Worm (Caenorhabditis elegans) whole organism, L4/young adult: ENCODE results near the gene irg-1.

Source experiments
- W03F9.2 ChIP-seq: fragments of 150-350 bp; optimal IDR thresholded peaks from 2 replicates; lab custom pipeline; 2014; ENCODE audit warnings: missing biosample characterization, missing genetic modification characterization
- dao-5 ChIP-seq: sonication (generic microtip); optimal IDR thresholded peaks from 2 replicates; lab custom pipeline; 2016; ENCODE audit warnings: missing genotype, missing genetic modification characterization, moderate library complexity, missing compliant biosample characterization
- him-1 ChIP-seq: sonication (generic microtip); optimal IDR thresholded peaks from 2 replicates; lab custom pipeline; 2016; ENCODE audit warnings: missing genotype, missing genetic modification reagents, missing genetic modification characterization, missing compliant biosample characterization

Gene irg-1

ce11 chrV:3509878-3510277 lies 13.5 kb upstream of the irg-1 start, which contains the start of gene str-228:
TSS of gene str-228 (plus strand) at chrV:3510178.
- TF ChIP-seq him-1 (tag; lab: Kevin White, UChicago) (no peak), dao-5 (tag; lab: Kevin White, UChicago) (no peak), W03F9.2 (tag; lab: Kevin White, UChicago) (no peak)

DNA sequence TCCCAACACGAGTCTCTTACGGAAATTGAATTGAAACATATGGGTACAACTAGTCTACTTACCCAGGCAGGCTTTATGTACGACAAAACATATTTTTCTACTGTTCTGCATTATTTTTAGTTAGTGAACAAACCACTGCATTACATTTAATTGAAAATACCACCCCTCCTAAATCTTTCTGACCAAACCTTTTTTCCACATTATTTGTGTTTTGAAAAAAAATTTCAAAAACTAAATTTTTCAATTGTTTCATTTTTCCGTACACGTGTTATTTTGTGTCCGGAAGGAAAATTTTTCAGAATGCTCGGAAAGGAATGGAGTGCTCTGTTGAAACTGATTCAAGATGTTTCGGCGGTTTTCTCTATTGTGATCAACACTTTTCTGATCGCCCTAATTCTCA lies 11.0 kb upstream of the irg-1 start, which contains the start of gene str-226:
Gene str-226, plus strand, starts transcription at position 301 of the 400 bp plus-strand sequence.
- no peak for TF ChIP-seq W03F9.2 (tag; lab: Kevin White, UChicago)
- no peak for TF ChIP-seq dao-5 (tag; lab: Kevin White, UChicago)
- TF ChIP-seq him-1 (tag; lab: Kevin White, UChicago): no peak

ce11 chrV:3517889-3518288 lies 5.5 kb upstream of the irg-1 start, which contains the start of gene str-227:
TSS of gene str-227 (plus strand) at chrV:3518189.
- TF ChIP-seq dao-5 (tag; lab: Kevin White, UChicago): no peak
- no peak for TF ChIP-seq him-1 (tag; lab: Kevin White, UChicago)
- no peak for TF ChIP-seq W03F9.2 (tag; lab: Kevin White, UChicago)

DNA sequence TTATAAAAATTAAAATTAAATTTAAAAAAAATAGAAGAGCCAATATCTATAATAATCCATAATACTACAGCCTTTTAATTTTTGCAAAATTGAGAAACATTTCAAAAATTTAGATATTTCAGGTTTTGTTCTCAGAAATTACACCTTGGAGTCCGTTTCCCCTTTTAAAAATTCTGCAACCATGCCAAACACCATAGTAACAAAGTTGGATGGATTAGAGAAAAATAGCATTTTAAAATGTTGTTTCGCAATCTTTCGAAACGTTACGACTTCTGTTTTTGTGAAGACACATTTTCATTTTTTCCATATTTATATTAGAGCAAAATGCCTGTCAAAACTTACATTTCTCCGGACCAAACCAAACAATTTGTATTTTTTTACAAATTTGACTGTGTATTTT lies 1.6 kb downstream of the irg-1 start, which contains the start of gene T24A6.7:
Gene T24A6.7, plus strand, starts transcription at position 301 of the 400 bp plus-strand sequence.
- TF ChIP-seq him-1 (tag; lab: Kevin White, UChicago): no peak
- TF ChIP-seq dao-5 (tag; lab: Kevin White, UChicago): no peak

- TF ChIP-seq dao-5 (tag; lab: Kevin White, UChicago) (no peak), him-1 (tag; lab: Kevin White, UChicago) (no peak), W03F9.2 (tag; lab: Kevin White, UChicago) (no peak)
Observed at ce11 chrV:3526882-3527281, 3.5 kb downstream of the irg-1 start, which contains the start of gene str-260. TSS of gene str-260 (plus strand) at chrV:3527182.

- no peak for TF ChIP-seq W03F9.2 (tag; lab: Kevin White, UChicago)
- TF ChIP-seq him-1 (tag; lab: Kevin White, UChicago): no peak
- no peak for TF ChIP-seq dao-5 (tag; lab: Kevin White, UChicago)
Observed at ce11 chrV:3530403-3530802, 7.0 kb downstream of the irg-1 start, which contains the start of gene srbc-66. TSS of gene srbc-66 (plus strand) at chrV:3530703.

ce11 chrV:3535260-3535659 lies 11.9 kb downstream of the irg-1 start, which contains the start of gene nhr-221:
TSS of gene nhr-221 (minus strand) at chrV:3535360.
- TF ChIP-seq him-1 (tag; lab: Kevin White, UChicago): no peak
- no peak for TF ChIP-seq W03F9.2 (tag; lab: Kevin White, UChicago)
- TF ChIP-seq dao-5 (tag; lab: Kevin White, UChicago): no peak

DNA sequence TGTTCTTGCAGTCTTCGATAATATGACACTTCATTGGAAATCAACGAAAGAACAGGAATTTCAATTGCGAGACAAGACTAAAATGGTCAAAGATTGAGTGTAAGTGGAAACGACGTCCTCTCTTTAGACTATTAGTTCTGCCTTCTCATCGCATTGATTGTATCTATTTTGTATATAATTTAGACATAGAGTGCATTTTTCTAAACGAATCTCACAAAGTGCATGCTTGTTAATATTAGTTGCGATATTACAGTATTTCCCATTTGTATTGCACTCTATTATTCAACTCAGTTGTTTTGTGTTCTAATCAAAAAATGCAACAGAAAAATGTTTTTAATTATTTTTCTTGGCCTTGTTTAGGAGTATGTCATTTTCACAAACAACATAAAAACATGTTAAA lies 14.9 kb downstream of the irg-1 start, which contains the start of gene nhr-93:
Gene nhr-93, minus strand, starts transcription at position 101 of the 400 bp plus-strand sequence.
- TF ChIP-seq him-1 (tag; lab: Kevin White, UChicago) (no peak), dao-5 (tag; lab: Kevin White, UChicago) (no peak)

ce11 chrV:3541117-3541516 lies 17.7 kb downstream of the irg-1 start, which contains the start of gene srbc-67:
TSS of gene srbc-67 (minus strand) at chrV:3541217.
- TF ChIP-seq W03F9.2 (tag; lab: Kevin White, UChicago): no peak
- TF ChIP-seq dao-5 (tag; lab: Kevin White, UChicago): no peak
- no peak for TF ChIP-seq him-1 (tag; lab: Kevin White, UChicago)

- TF ChIP-seq dao-5 (tag; lab: Kevin White, UChicago): no peak
- no peak for TF ChIP-seq him-1 (tag; lab: Kevin White, UChicago)
- no peak for TF ChIP-seq W03F9.2 (tag; lab: Kevin White, UChicago)
Observed at ce11 chrV:3543344-3543743, 20.0 kb downstream of the irg-1 start, which contains the start of gene nhr-222. TSS of gene nhr-222 (minus strand) at chrV:3543444.

- TF ChIP-seq him-1 (tag; lab: Kevin White, UChicago): no peak
- no peak for TF ChIP-seq W03F9.2 (tag; lab: Kevin White, UChicago)
- TF ChIP-seq dao-5 (tag; lab: Kevin White, UChicago): no peak
Observed at ce11 chrV:3546517-3546916, 23.1 kb downstream of the irg-1 start, which contains the start of gene srbc-68. TSS of gene srbc-68 (minus strand) at chrV:3546617.

- TF ChIP-seq W03F9.2 (tag; lab: Kevin White, UChicago): no peak
- TF ChIP-seq him-1 (tag; lab: Kevin White, UChicago): no peak
- no peak for TF ChIP-seq dao-5 (tag; lab: Kevin White, UChicago)
Observed at ce11 chrV:3548798-3549197, 25.4 kb downstream of the irg-1 start, which contains the start of gene srw-130. TSS of gene srw-130 (minus strand) at chrV:3548898.

ce11 chrV:3549553-3549952 lies 26.2 kb downstream of the irg-1 start, which contains the start of gene sri-21:
TSS of gene sri-21 (plus strand) at chrV:3549853.
- no peak for TF ChIP-seq him-1 (tag; lab: Kevin White, UChicago)
- TF ChIP-seq W03F9.2 (tag; lab: Kevin White, UChicago): no peak
- TF ChIP-seq dao-5 (tag; lab: Kevin White, UChicago): no peak

ce11 chrV:3551765-3552164 lies 28.4 kb downstream of the irg-1 start, which contains the start of gene grl-28:
TSS of gene grl-28 (minus strand) at chrV:3551865.
- no peak for TF ChIP-seq him-1 (tag; lab: Kevin White, UChicago)
- no peak for TF ChIP-seq W03F9.2 (tag; lab: Kevin White, UChicago)
- TF ChIP-seq dao-5 (tag; lab: Kevin White, UChicago): no peak
